Worm (Caenorhabditis elegans): ENCODE data around the gene E04F6.10.

The E04F6.10 gene

ce11 chrII:7168712-7169111 lies 48.2 kb downstream of the E04F6.10 start, which contains the start of gene col-36:
Gene col-36, minus strand, starts transcription at chrII:7168812.
- no peak for TF ChIP-seq daf-8 (GFP tag; IDR thresholded peaks at IDR 0.05)
- TF ChIP-seq ceh-32 (tag; optimal IDR thresholded peaks at IDR 0.05; ENCODE audit: poor library complexity) = no peak
- no peak for TF ChIP-seq dpl-1 (GFP tag; optimal IDR thresholded peaks at IDR 0.05)
- TF ChIP-seq nhr-6 (tag; optimal IDR thresholded peaks at IDR 0.05) = no peak
- no peak for TF ChIP-seq nhr-11 (tag; optimal IDR thresholded peaks at IDR 0.05)
- no peak for TF ChIP-seq arid-1 (GFP tag; conservative IDR thresholded peaks at IDR 0.05)
- no peak for TF ChIP-seq hmg-1.1 (GFP tag; IDR thresholded peaks at IDR 0.05)
- no peak for TF ChIP-seq saeg-2 (GFP tag; IDR thresholded peaks at IDR 0.05)
- no peak for TF ChIP-seq daf-16 (GFP tag; optimal IDR thresholded peaks at IDR 0.05)
- TF ChIP-seq daf-16 (tag; optimal IDR thresholded peaks at IDR 0.05) = no peak
- TF ChIP-seq lir-3 (tag; optimal IDR thresholded peaks at IDR 0.05) = no peak
- TF ChIP-seq gei-8 (GFP tag; optimal IDR thresholded peaks at IDR 0.05) = no peak
- TF ChIP-seq lin-38 (GFP tag; IDR thresholded peaks at IDR 0.05) = no peak
- TF ChIP-seq lin-29 (GFP tag; IDR thresholded peaks at IDR 0.05) = no peak
- no peak for TF ChIP-seq hlh-30 (tag; optimal IDR thresholded peaks at IDR 0.05; ENCODE audit: insufficient read depth)
- no peak for TF ChIP-seq pha-4 (GFP tag; IDR thresholded peaks at IDR 0.05)
- no peak for TF ChIP-seq pha-4 (tag; optimal IDR thresholded peaks at IDR 0.05)

DNA sequence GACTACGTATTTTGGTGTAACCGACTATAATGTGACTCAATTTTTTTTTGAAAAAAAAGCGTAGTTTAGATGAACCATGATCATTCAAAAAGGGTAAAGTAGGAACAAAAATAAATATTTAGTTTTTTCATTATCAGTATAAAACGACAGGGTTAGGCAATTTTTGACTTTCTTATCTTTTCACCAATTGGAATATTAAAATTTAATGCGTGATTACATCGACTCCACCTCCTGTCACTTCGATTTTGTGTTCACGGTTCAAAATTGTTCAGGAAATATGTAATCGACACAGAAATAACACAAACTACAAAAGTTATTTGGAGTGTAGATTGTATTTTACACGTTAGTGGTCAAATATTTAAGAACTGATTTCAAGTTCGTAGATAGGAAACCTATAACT lies 50.2 kb downstream of the E04F6.10 start:
- no peak for TF ChIP-seq daf-16 (GFP tag; optimal IDR thresholded peaks at IDR 0.05)
- peak; percentile 65 for TF ChIP-seq daf-16 (tag; optimal IDR thresholded peaks at IDR 0.05)
- TF ChIP-seq nhr-102 (tag; optimal IDR thresholded peaks at IDR 0.05) = peak; percentile 46
- no peak for TF ChIP-seq rbr-2 (tag; optimal IDR thresholded peaks at IDR 0.05)
- TF ChIP-seq nhr-10 (tag; optimal IDR thresholded peaks at IDR 0.05) = no peak
- no peak for TF ChIP-seq lsy-2 (tag; optimal IDR thresholded peaks at IDR 0.05)
- TF ChIP-seq dmd-9 (GFP tag; IDR thresholded peaks at IDR 0.05) = no peak
- TF ChIP-seq lir-3 (tag; optimal IDR thresholded peaks at IDR 0.05) = no peak
- TF ChIP-seq lin-13 (GFP tag; optimal IDR thresholded peaks at IDR 0.05) = no peak
- no peak for TF ChIP-seq mdl-1 (tag; optimal IDR thresholded peaks at IDR 0.05)
- TF ChIP-seq Y5F2A.4 (GFP tag; optimal IDR thresholded peaks at IDR 0.05) = no peak
- TF ChIP-seq php-3 (GFP tag; IDR thresholded peaks at IDR 0.05) = peak; percentile 90
- TF ChIP-seq ctbp-1 (GFP tag; IDR thresholded peaks at IDR 0.05) = no peak
- TF ChIP-seq F26F4.8 (GFP tag; conservative IDR thresholded peaks at IDR 0.05) = no peak
- TF ChIP-seq nhr-48 (tag; optimal IDR thresholded peaks at IDR 0.05) = peak; percentile 12
- TF ChIP-seq zfp-3 (GFP tag; conservative IDR thresholded peaks at IDR 0.05) = no peak
- peak; percentile 76 for TF ChIP-seq nhr-77 (tag; optimal IDR thresholded peaks at IDR 0.05)
- TF ChIP-seq pqm-1 (tag; optimal IDR thresholded peaks at IDR 0.05) = peak; percentile 92
- peak; percentile 80 for TF ChIP-seq dve-1 (tag; optimal IDR thresholded peaks at IDR 0.05; ENCODE audit: insufficient read depth)
- no peak for TF ChIP-seq unc-130 (GFP tag; optimal IDR thresholded peaks at IDR 0.05)
- no peak for TF ChIP-seq lim-7 (GFP tag; IDR thresholded peaks at IDR 0.05)
- TF ChIP-seq nhr-28 (tag; optimal IDR thresholded peaks at IDR 0.05) = peak; percentile 97
- TF ChIP-seq zfp-2 (tag; optimal IDR thresholded peaks at IDR 0.05) = no peak
- no peak for TF ChIP-seq fkh-10 (GFP tag; optimal IDR thresholded peaks at IDR 0.05)
- TF ChIP-seq dmd-6 (GFP tag; IDR thresholded peaks at IDR 0.05) = peak; percentile 91
- TF ChIP-seq ama-1 (optimal IDR thresholded peaks at IDR 0.05) = no peak
- no peak for TF ChIP-seq snpc-1.2 (GFP tag; IDR thresholded peaks at IDR 0.05)
- no peak for TF ChIP-seq gei-8 (GFP tag; optimal IDR thresholded peaks at IDR 0.05)
- TF ChIP-seq mes-2 (tag; optimal IDR thresholded peaks at IDR 0.05; ENCODE audit: poor library complexity, severe bottlenecking) = no peak
- peak; percentile 60 for TF ChIP-seq hlh-11 (tag; optimal IDR thresholded peaks at IDR 0.05)
- no peak for TF ChIP-seq zag-1 (tag; optimal IDR thresholded peaks at IDR 0.05)
